Worm (Caenorhabditis elegans) whole organism, early embryonic: ENCODE results near the gene dop-4.

ENCODE experiments used
- ama-1 ChIP-seq: fragments of 150-350 bp; optimal IDR thresholded peaks from 2 replicates; lab custom pipeline; 2014
- ets-7 ChIP-seq: sonication (generic microtip); optimal IDR thresholded peaks from 2 replicates; lab custom pipeline; 2016; ENCODE audit warnings: missing genotype, missing genetic modification characterization, missing compliant biosample characterization
- flt-1 ChIP-seq: fragments of 200-800 bp; sonication (Bioruptor generic); IDR thresholded peaks from 2 replicates; pipeline ENCODE4 v1.3.6; 2022; ENCODE audit warnings: missing genetic modification characterization, missing compliant biosample characterization
- hmg-4 ChIP-seq: fragments of 200-800 bp; sonication (Bioruptor generic); optimal IDR thresholded peaks from 2 replicates; lab custom pipeline; 2018; ENCODE audit warnings: mild to moderate bottlenecking, missing genetic modification characterization, missing compliant biosample characterization
- scrt-1 ChIP-seq: fragments of 200-800 bp; sonication (Bioruptor generic); IDR thresholded peaks from 2 replicates; pipeline ENCODE4 v1.3.6; 2022; ENCODE audit warnings: missing genetic modification characterization, missing compliant biosample characterization
- sea-1 ChIP-seq: fragments of 200-800 bp; sonication (Bioruptor generic); conservative IDR thresholded peaks from 2 replicates; pipeline ENCODE4 v1.3.6; 2022; ENCODE audit warnings: missing genetic modification characterization, missing compliant biosample characterization
- tbx-37 ChIP-seq: fragments of 200-800 bp; sonication (Bioruptor generic); conservative IDR thresholded peaks from 2 replicates; pipeline ENCODE4 v1.3.6; 2022; ENCODE audit warnings: missing genetic modification reagents, missing genetic modification characterization, missing compliant biosample characterization
- tra-4 ChIP-seq: sonication (generic microtip); optimal IDR thresholded peaks from 2 replicates; lab custom pipeline; 2017; ENCODE audit warnings: missing genetic modification characterization, missing compliant biosample characterization

DNA sequence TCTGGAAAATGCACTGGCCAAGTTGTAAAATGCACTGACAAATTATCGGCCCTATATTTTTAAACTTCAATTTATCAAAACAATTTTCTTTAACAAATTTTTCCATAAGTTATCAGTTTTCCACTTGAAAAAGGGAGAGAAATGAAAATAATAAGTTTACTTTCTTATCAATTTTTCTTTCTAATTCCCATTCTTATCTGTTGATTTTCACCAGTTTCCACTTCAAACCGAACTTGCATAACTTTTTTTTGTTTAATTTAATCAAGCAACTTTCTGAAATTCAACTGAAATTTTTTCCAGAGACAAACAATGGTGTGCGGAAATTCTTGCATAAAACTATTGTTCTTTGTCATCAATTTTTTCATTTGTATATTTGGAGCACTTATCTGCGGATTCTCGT is 49.3 kb upstream of the dop-4 start, which contains the start of gene tsp-9:
- no peak for TF ChIP-seq flt-1 (GFP tag; lab: Robert Waterston, UW)
- no peak for TF ChIP-seq ets-7 (tag; lab: Kevin White, UChicago)
- TF ChIP-seq ama-1 (lab: Kevin White, UChicago): no peak
- no peak for TF ChIP-seq scrt-1 (GFP tag; lab: Robert Waterston, UW)
- TF ChIP-seq tbx-37: no peak
- no peak for TF ChIP-seq hmg-4
- no peak for TF ChIP-seq sea-1 (GFP tag; lab: Robert Waterston, UW)
- TF ChIP-seq tra-4 (tag; lab: Kevin White, UChicago): no peak
